Fruit fly (Drosophila melanogaster) whole organism, larva: ENCODE results near the gene CG10182.

Source experiments
- noc ChIP-seq: fragments of 200-800 bp; sonication (Bioruptor generic); optimal IDR thresholded peaks from 3 replicates; lab custom pipeline; 2019; ENCODE audit warnings: missing biosample characterization, mild to moderate bottlenecking, missing genetic modification characterization, moderate library complexity

Gene CG10182

DNA sequence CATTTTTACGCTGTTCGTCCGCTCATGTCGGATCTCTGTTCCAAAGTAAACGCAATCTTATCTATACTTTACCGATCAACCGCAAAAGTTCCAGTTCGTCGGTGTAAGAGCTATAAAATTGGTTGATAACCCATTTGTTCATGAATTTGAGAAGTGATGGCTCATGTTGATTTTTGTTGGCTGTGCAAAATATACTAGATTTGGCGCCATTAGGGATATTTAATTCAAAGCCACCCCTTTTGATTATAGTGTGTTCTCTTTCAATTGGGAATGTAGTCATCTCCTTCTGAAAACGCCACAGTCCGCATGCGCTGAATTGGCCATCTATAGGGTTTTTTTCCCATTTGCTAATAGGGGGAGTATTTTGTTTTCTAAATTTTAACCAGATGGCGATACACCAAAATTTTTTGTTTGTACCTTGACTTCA is 50.9 kb downstream of the CG10182 start, which contains the start of gene Ugt303B2:
Gene Ugt303B2 (minus strand): TSS at position 190 of the 427 bp plus-strand sequence.
- TF ChIP-seq noc (tag; lab: Kevin White, UChicago) = no peak
